Fruit fly (Drosophila melanogaster) whole organism, adult: ENCODE data around the gene CG15357.

ENCODE experiments used
- CG12768 ChIP-seq: fragments of 200-800 bp; sonication (Bioruptor generic); optimal IDR thresholded peaks from 2 replicates; lab custom pipeline; 2017; ENCODE audit warnings: missing biosample characterization, missing genetic modification characterization, mild to moderate bottlenecking, moderate library complexity, missing genetic modification reagents
- CG33017 ChIP-seq: fragments of 200-800 bp; sonication (Bioruptor generic); optimal IDR thresholded peaks from 2 replicates; lab custom pipeline; 2018; ENCODE audit warnings: missing biosample characterization, mild to moderate bottlenecking, missing genetic modification characterization, moderate library complexity
- CG5204 ChIP-seq: fragments of 200-800 bp; sonication (Bioruptor generic); optimal IDR thresholded peaks from 2 replicates; lab custom pipeline; 2016; ENCODE audit warnings: missing biosample characterization, missing genetic modification characterization
- CG7045 ChIP-seq: fragments of 200-800 bp; sonication (Bioruptor generic); optimal IDR thresholded peaks from 2 replicates; lab custom pipeline; 2017; ENCODE audit warnings: missing biosample characterization, mild to moderate bottlenecking, missing genetic modification characterization
- CG7101 ChIP-seq: fragments of 200-800 bp; sonication (Bioruptor generic); optimal IDR thresholded peaks from 2 replicates; lab custom pipeline; 2018; ENCODE audit warnings: missing biosample characterization, mild to moderate bottlenecking, missing genetic modification characterization, moderate library complexity
- Crg-1 ChIP-seq: fragments of 200-800 bp; sonication (Bioruptor generic); optimal IDR thresholded peaks from 2 replicates; lab custom pipeline; 2016; ENCODE audit warnings: missing biosample characterization, missing genetic modification characterization
- Hr96 ChIP-seq: fragments of 200-800 bp; sonication (Bioruptor generic); optimal IDR thresholded peaks from 2 replicates; lab custom pipeline; 2016; ENCODE audit warnings: missing biosample characterization, missing genetic modification characterization
- bab1 ChIP-seq: fragments of 200-800 bp; sonication (Bioruptor generic); optimal IDR thresholded peaks from 3 replicates; lab custom pipeline; 2019; ENCODE audit warnings: missing biosample characterization, mild to moderate bottlenecking, missing genetic modification characterization, moderate library complexity
- cic ChIP-seq: fragments of 200-800 bp; sonication (Bioruptor generic); optimal IDR thresholded peaks from 2 replicates; lab custom pipeline; 2017; ENCODE audit warnings: missing biosample characterization, mild to moderate bottlenecking, missing genetic modification characterization, moderate library complexity
- cnc ChIP-seq, 2 experiments: fragments of >200 bp; optimal IDR thresholded peaks; 2 replicates each; lab custom pipeline; 2017
- ovo ChIP-seq: fragments of 200-800 bp; sonication (Bioruptor generic); optimal IDR thresholded peaks from 2 replicates; lab custom pipeline; 2016; ENCODE audit warnings: missing biosample characterization, missing genetic modification characterization
- tj ChIP-seq: fragments of 200-800 bp; sonication (Bioruptor generic); optimal IDR thresholded peaks from 3 replicates; lab custom pipeline; 2017; ENCODE audit warnings: missing biosample characterization, mild to moderate bottlenecking, missing genetic modification characterization, moderate library complexity
- toe ChIP-seq: fragments of 200-800 bp; sonication (Bioruptor generic); optimal IDR thresholded peaks from 2 replicates; lab custom pipeline; 2016; ENCODE audit warnings: missing biosample characterization, missing genetic modification characterization

dm6 chr2L:1938004-1938403 is 7.5 kb downstream of the CG15357 start:
- TF ChIP-seq CG7101 (no peak), bab1 (GFP tag; lab: Kevin White, UChicago) (no peak), CG33017 (tag; lab: Kevin White, UChicago) (no peak), CG5204 (GFP tag; lab: Kevin White, UChicago) (no peak), tj (GFP tag; lab: Kevin White, UChicago) (peak; percentile 47), Crg-1 (GFP tag; lab: Kevin White, UChicago) (no peak), cnc (optimal IDR thresholded peaks at IDR 0.05; lab: Kevin White, UChicago) (peak in 1 of 2 experiments; percentile 59), Hr96 (no peak), cic (GFP tag; lab: Kevin White, UChicago) (no peak), CG12768 (GFP tag; lab: Kevin White, UChicago) (no peak), toe (GFP tag; lab: Kevin White, UChicago) (no peak), CG7045 (no peak), ovo (GFP tag; lab: Kevin White, UChicago) (no peak)
